Fruit fly (Drosophila melanogaster): Measurements from ENCODE around the gene HDAC4.

HDAC4 gene

DNA sequence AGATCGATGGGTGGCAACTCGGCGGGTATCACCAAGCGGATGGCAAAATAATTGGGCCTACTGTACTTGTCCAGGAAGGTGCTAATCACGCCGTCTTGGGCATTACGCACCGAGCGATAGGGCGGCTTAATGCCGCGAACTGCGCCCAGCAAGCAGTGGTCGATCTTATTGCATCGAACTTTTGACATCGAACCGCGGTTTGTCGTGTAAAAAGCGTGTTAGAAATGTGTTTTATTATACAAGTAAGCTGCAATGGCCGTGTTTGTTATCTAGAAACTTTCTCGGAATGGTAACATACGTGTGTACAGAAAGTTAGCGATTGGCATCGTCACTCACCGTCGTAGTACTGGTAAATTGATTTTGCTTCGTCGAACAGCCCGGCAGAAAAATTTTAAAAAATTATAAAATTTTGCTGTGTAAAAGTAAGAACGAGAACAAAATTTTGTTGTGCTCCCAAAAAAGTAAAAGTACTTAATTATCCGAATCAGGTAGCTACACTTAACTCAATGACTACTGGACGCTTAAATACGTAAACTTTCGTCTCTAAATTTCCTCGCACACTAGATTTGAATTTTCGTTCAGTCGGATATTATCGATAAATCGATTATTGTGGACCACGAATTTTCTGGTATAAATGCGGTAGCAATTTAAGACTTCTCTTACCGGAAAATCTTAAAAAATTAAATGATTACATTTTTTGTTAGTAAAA is 27.2 kb downstream of the HDAC4 start, which contains the start of the genes mew and CG15742:
mew (minus strand) TSS at position 443 of the 709 bp plus-strand sequence.
CG15742 (minus strand) TSS at position 448 of the 709 bp plus-strand sequence.
- TF ChIP-seq ey (GFP tag; optimal IDR thresholded peaks at IDR 0.05) (no peak), CrebA (GFP tag; optimal IDR thresholded peaks at IDR 0.05; ENCODE audit: borderline replicate concordance) (no peak), Hnf4 (GFP tag; optimal IDR thresholded peaks at IDR 0.05) (no peak), Vsx2 (GFP tag; optimal IDR thresholded peaks at IDR 0.05; ENCODE audit: partially characterized antibody) (no peak), CG9705 (GFP tag; optimal IDR thresholded peaks at IDR 0.05) (no peak), N (GFP tag; optimal IDR thresholded peaks at IDR 0.05) (no peak), CG32264 (GFP tag; optimal IDR thresholded peaks at IDR 0.05) (no peak), h (GFP tag; optimal IDR thresholded peaks at IDR 0.05) (no peak), Myc (optimal IDR thresholded peaks at IDR 0.05) (no peak), rgr (GFP tag; optimal IDR thresholded peaks at IDR 0.05) (no peak), dsf (GFP tag; optimal IDR thresholded peaks at IDR 0.05; ENCODE audit: borderline replicate concordance) (no peak), lola (GFP tag; optimal IDR thresholded peaks at IDR 0.05) (no peak), tai (GFP tag; optimal IDR thresholded peaks at IDR 0.05) (no peak), Jra (GFP tag; optimal IDR thresholded peaks at IDR 0.05) (no peak), dl (GFP tag; optimal IDR thresholded peaks at IDR 0.05; ENCODE audit: insufficient read depth in 1 of 2, partially characterized antibody in 2 of 2) (no peak), brk (GFP tag; optimal IDR thresholded peaks at IDR 0.05) (no peak), Abd-B (GFP tag; optimal IDR thresholded peaks at IDR 0.05) (no peak)

dm6 chrX:13256967-13257366 is 28.5 kb downstream of the HDAC4 start:
- TF ChIP-seq dmrt93B (GFP tag; optimal IDR thresholded peaks at IDR 0.05) (no peak), jim (GFP tag; optimal IDR thresholded peaks at IDR 0.05) (no peak), Myc (optimal IDR thresholded peaks at IDR 0.05) (no peak), Vsx2 (GFP tag; optimal IDR thresholded peaks at IDR 0.05; ENCODE audit: partially characterized antibody) (no peak), tai (GFP tag; optimal IDR thresholded peaks at IDR 0.05) (no peak), sv (GFP tag; optimal IDR thresholded peaks at IDR 0.05) (no peak), Hr78 (GFP tag; optimal IDR thresholded peaks at IDR 0.05) (no peak), HLH106 (tag; optimal IDR thresholded peaks at IDR 0.05) (no peak), Rel (GFP tag; optimal IDR thresholded peaks at IDR 0.05) (no peak), Rel (tag; optimal IDR thresholded peaks at IDR 0.05) (no peak), Sp1 (GFP tag; optimal IDR thresholded peaks at IDR 0.05) (peak; percentile 9), OdsH (GFP tag; optimal IDR thresholded peaks at IDR 0.05) (no peak), pan (optimal IDR thresholded peaks at IDR 0.05) (no peak), br (GFP tag; optimal IDR thresholded peaks at IDR 0.05) (no peak), Dif (GFP tag; optimal IDR thresholded peaks at IDR 0.05; ENCODE audit: partially characterized antibody) (peak; percentile 6), ey (GFP tag; optimal IDR thresholded peaks at IDR 0.05) (no peak), rgr (GFP tag; optimal IDR thresholded peaks at IDR 0.05) (no peak), Hr83 (GFP tag; optimal IDR thresholded peaks at IDR 0.05; ENCODE audit: poor library complexity, severe bottlenecking) (no peak), lola (GFP tag; optimal IDR thresholded peaks at IDR 0.05) (no peak), sage (GFP tag; optimal IDR thresholded peaks at IDR 0.05) (no peak), usp (GFP tag; optimal IDR thresholded peaks at IDR 0.05) (no peak), CG32264 (GFP tag; optimal IDR thresholded peaks at IDR 0.05) (no peak), Mio (GFP tag; optimal IDR thresholded peaks at IDR 0.05) (no peak), dsf (GFP tag; optimal IDR thresholded peaks at IDR 0.05; ENCODE audit: borderline replicate concordance) (no peak), brk (GFP tag; optimal IDR thresholded peaks at IDR 0.05) (peak; percentile 18), N (GFP tag; optimal IDR thresholded peaks at IDR 0.05) (peak; percentile 79), GATAd (GFP tag; optimal IDR thresholded peaks at IDR 0.05) (no peak), CrebA (GFP tag; optimal IDR thresholded peaks at IDR 0.05; ENCODE audit: borderline replicate concordance) (no peak), dl (GFP tag; optimal IDR thresholded peaks at IDR 0.05; ENCODE audit: insufficient read depth in 1 of 2, partially characterized antibody in 2 of 2) (peak in 1 of 2 experiments; percentile 0), Hnf4 (GFP tag; optimal IDR thresholded peaks at IDR 0.05) (peak; percentile 2), foxo (GFP tag; optimal IDR thresholded peaks at IDR 0.05) (no peak), Dfd (GFP tag; optimal IDR thresholded peaks at IDR 0.05) (no peak), Abd-B (GFP tag; optimal IDR thresholded peaks at IDR 0.05) (no peak)

DNA sequence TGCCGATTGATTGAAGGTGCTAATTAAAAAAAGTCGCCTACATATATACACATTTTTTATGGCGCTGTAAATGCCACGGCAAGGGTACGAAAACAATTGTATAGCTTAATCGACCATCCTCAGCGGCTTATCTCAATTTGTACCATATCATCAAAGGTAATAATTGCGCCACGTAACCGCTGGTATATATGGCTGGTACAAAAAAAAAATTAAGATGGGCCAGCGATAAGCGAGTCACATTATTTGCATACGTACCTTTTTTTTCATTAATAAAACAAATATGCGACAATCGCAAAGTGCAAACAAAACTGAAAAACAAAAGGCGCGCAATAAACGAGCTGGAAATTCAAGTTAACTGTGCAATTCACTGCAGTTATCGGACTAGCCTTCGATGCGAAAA is 31.0 kb downstream of the HDAC4 start:
- TF ChIP-seq Myc (optimal IDR thresholded peaks at IDR 0.05), result no peak
- peak; percentile 61 for TF ChIP-seq Hr83 (GFP tag; optimal IDR thresholded peaks at IDR 0.05; ENCODE audit: poor library complexity, severe bottlenecking)
- TF ChIP-seq N (GFP tag; optimal IDR thresholded peaks at IDR 0.05), result no peak
- no peak for TF ChIP-seq dmrt93B (GFP tag; optimal IDR thresholded peaks at IDR 0.05)
- peak; percentile 8 for TF ChIP-seq CG9705 (GFP tag; optimal IDR thresholded peaks at IDR 0.05)
- TF ChIP-seq GATAd (GFP tag; optimal IDR thresholded peaks at IDR 0.05), result no peak
- no peak for TF ChIP-seq sv (GFP tag; optimal IDR thresholded peaks at IDR 0.05)
- peak; percentile 7 for TF ChIP-seq ey (GFP tag; optimal IDR thresholded peaks at IDR 0.05)
- no peak for TF ChIP-seq HLH106 (tag; optimal IDR thresholded peaks at IDR 0.05)
- peak; percentile 59 for TF ChIP-seq CrebA (GFP tag; optimal IDR thresholded peaks at IDR 0.05; ENCODE audit: borderline replicate concordance)
- TF ChIP-seq Abd-B (GFP tag; optimal IDR thresholded peaks at IDR 0.05), result no peak
- peak; percentile 35 for TF ChIP-seq CG32264 (GFP tag; optimal IDR thresholded peaks at IDR 0.05)
- no peak for TF ChIP-seq Dif (GFP tag; optimal IDR thresholded peaks at IDR 0.05; ENCODE audit: partially characterized antibody)
- TF ChIP-seq Dfd (GFP tag; optimal IDR thresholded peaks at IDR 0.05), result no peak
- no peak for TF ChIP-seq jim (GFP tag; optimal IDR thresholded peaks at IDR 0.05)
- peak; percentile 2 for TF ChIP-seq tai (GFP tag; optimal IDR thresholded peaks at IDR 0.05)
- peak in 1 of 2 experiments; percentile 33 for TF ChIP-seq foxo (GFP tag; optimal IDR thresholded peaks at IDR 0.05)
- peak; percentile 49 for TF ChIP-seq fru (GFP tag; optimal IDR thresholded peaks at IDR 0.05)
- TF ChIP-seq rgr (GFP tag; optimal IDR thresholded peaks at IDR 0.05), result peak; percentile 72
- TF ChIP-seq Hr78 (GFP tag; optimal IDR thresholded peaks at IDR 0.05), result no peak
- TF ChIP-seq sage (GFP tag; optimal IDR thresholded peaks at IDR 0.05), result peak; percentile 54
- peak; percentile 74 for TF ChIP-seq h (GFP tag; optimal IDR thresholded peaks at IDR 0.05)
- peak; percentile 35 for TF ChIP-seq brk (GFP tag; optimal IDR thresholded peaks at IDR 0.05)
- no peak for TF ChIP-seq dsf (GFP tag; optimal IDR thresholded peaks at IDR 0.05; ENCODE audit: borderline replicate concordance)
- TF ChIP-seq Hnf4 (GFP tag; optimal IDR thresholded peaks at IDR 0.05), result peak; percentile 50
- peak; percentile 55 for TF ChIP-seq OdsH (GFP tag; optimal IDR thresholded peaks at IDR 0.05)
- no peak for TF ChIP-seq br (GFP tag; optimal IDR thresholded peaks at IDR 0.05)
- TF ChIP-seq pan (optimal IDR thresholded peaks at IDR 0.05), result no peak
- no peak for TF ChIP-seq lola (GFP tag; optimal IDR thresholded peaks at IDR 0.05)
- TF ChIP-seq woc (GFP tag; optimal IDR thresholded peaks at IDR 0.05), result no peak
- peak; percentile 3 for TF ChIP-seq Jra (GFP tag; optimal IDR thresholded peaks at IDR 0.05)
- TF ChIP-seq Vsx2 (GFP tag; optimal IDR thresholded peaks at IDR 0.05; ENCODE audit: partially characterized antibody), result no peak
